Worm (Caenorhabditis elegans): ENCODE results near the gene unc-16.

The unc-16 gene

DNA sequence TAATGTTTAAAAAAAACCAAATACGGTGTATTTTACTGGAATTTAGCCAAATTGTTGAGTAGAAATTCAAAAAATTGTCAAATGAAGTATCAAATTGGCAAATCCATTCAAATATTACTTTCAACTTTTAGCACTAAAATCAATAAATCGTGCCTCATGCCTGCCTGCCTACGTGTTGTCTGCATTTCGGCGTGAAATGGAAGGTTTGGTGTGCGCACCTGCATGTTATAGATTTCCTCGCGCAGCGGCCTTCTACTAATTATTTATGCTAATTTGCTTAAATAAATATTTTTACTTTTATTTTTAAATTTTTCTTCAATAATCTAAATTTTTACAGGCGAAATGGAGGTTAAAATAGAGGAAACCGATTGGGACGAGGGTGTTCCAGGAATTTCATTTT, 17.2 kb upstream of the unc-16 start, which contains the start of gene ZK1098.2 (continued):
- no peak for TF ChIP-seq lin-54 (GFP tag; optimal IDR thresholded peaks at IDR 0.05)
- no peak for TF ChIP-seq ztf-3 (GFP tag; optimal IDR thresholded peaks at IDR 0.05)
- TF ChIP-seq F55B11.4 (tag; optimal IDR thresholded peaks at IDR 0.05; ENCODE audit: borderline replicate concordance, insufficient read depth): no peak
- TF ChIP-seq unc-130 (GFP tag; optimal IDR thresholded peaks at IDR 0.05): no peak
- TF ChIP-seq Y67H2A.10 (GFP tag; conservative IDR thresholded peaks at IDR 0.05): no peak
- no peak for TF ChIP-seq F49E8.2 (tag; optimal IDR thresholded peaks at IDR 0.05; ENCODE audit: insufficient read depth)
- no peak for TF ChIP-seq ets-4 (GFP tag; optimal IDR thresholded peaks at IDR 0.05)
- TF ChIP-seq B0336.3 (GFP tag; IDR thresholded peaks at IDR 0.05): no peak
- TF ChIP-seq F22D6.2 (tag; optimal IDR thresholded peaks at IDR 0.05): no peak
- no peak for TF ChIP-seq madf-3 (GFP tag; IDR thresholded peaks at IDR 0.05)

DNA sequence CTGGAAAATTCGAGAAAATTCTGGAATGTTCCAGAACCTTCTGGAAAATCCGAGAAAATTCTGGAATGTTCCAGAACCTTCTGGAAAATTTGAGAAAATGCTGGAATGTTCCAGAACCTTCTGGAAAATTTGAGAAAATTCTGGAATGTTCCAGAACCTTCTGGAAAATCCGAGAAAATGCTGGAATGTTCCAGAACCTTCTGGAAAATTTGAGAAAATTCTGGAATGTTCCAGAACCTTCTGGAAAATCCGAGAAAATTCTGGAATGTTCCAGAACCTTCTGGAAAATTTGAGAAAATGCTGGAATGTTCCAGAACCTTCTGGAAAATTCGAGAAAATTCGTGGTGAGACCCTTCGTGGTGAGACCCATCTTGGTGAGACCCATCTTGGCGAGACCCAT, 11.9 kb upstream of the unc-16 start:
- TF ChIP-seq dox-1 (GFP tag; IDR thresholded peaks at IDR 0.05): 0 out of 2 replicates have a peak, but pooled peaks have one; percentile 29
- TF ChIP-seq egrh-3 (GFP tag; IDR thresholded peaks at IDR 0.05): 0 out of 2 replicates have a peak, but pooled peaks have one; percentile 27
- peak; percentile 96 for TF ChIP-seq hsf-1 (GFP tag; IDR thresholded peaks at IDR 0.05)
- peak; percentile 19; the same call in 1 of the 2 replicates for TF ChIP-seq madf-6 (GFP tag; IDR thresholded peaks at IDR 0.05)
- TF ChIP-seq pbrm-1 (GFP tag; IDR thresholded peaks at IDR 0.05): peak; percentile 17; the same call in 1 of the 2 replicates
- TF ChIP-seq F33H1.4 (GFP tag; IDR thresholded peaks at IDR 0.05): peak; percentile 52

DNA sequence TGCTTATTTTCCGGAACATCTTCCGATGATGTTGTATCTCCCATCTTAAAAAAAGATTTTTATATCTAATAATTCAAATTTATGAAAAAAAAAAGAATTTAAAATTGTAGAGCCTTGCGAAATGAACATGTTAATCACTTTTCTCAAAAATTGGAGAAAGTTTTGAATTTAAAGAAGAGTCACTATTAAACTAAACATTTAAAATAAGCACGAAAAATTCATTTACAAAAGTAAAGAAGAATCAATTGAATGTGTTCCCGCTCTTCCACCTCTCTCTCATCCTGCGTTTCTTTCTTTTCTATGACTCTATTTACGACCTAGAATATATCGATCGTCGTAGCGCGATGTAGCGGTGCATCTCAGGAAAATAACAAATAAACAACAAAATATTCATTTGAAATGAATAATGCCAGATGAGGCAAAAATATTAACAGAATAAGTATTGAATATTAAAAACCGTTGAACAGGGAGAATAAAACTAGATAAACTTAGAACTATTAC, 7.4 kb upstream of the unc-16 start, which contains the start of gene ZK1098.3:
Gene ZK1098.3, minus strand, starts transcription at position 51 of the 501 bp plus-strand sequence.
- peak; percentile 27; the same call in 1 of the 2 replicates for TF ChIP-seq hmg-1.2 (GFP tag; IDR thresholded peaks at IDR 0.05)
- TF ChIP-seq attf-5 (GFP tag; optimal IDR thresholded peaks at IDR 0.05): peak; percentile 2
- TF ChIP-seq Y53F4B.3 (GFP tag; IDR thresholded peaks at IDR 0.05): no peak
- no peak for TF ChIP-seq madf-6 (GFP tag; IDR thresholded peaks at IDR 0.05)

DNA sequence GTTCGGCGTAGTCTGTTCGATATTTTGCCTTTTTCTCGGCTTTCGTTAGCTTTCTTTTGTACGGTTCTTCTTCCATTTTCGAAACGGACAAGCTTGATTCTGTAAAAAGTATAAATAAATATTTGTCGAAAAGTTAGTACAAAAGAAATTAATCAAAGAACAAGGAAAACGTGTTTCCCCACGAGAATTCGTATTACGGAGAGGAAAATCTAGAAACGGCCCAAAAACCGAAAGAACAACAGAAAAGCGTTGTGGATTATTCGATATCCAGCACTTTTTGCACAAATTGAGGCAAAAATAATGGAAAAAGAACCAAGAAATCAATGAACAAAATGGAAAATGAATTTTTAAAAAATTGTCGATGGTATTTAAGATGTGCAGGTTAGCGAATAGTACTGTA, 3.8 kb upstream of the unc-16 start, which contains the start of gene mut-7:
Gene mut-7, minus strand, starts transcription at position 101 of the 400 bp plus-strand sequence.
- TF ChIP-seq F39B2.1 (GFP tag; IDR thresholded peaks at IDR 0.05) (no peak), madf-6 (GFP tag; IDR thresholded peaks at IDR 0.05) (peak; percentile 37; the same call in 1 of the 2 replicates)

DNA sequence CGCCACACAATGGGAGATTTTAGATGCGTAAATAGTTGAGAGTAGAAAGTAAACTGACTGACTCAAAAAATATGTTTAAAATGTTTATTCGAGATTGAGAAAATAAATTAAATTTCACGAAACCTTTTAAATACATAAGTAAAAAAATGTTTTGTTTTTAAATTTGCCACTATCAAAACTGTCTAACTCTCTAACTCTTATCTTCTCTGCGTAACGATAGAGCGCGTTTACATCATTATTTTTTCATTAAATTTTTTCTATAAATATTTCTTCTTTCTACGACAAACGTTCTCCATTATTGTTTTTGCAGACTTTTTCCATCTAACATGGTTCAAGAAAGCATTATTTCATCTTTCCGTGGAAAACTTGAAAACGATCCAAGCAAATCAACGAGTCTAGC, 3.2 kb upstream of the unc-16 start, which contains the start of gene eif-2Balpha:
Gene eif-2Balpha, plus strand, starts transcription at position 304 of the 400 bp plus-strand sequence.
- TF ChIP-seq ztf-26 (tag; optimal IDR thresholded peaks at IDR 0.05) (no peak), attf-3 (GFP tag; conservative IDR thresholded peaks at IDR 0.05) (no peak), attf-5 (GFP tag; optimal IDR thresholded peaks at IDR 0.05) (peak; percentile 18), C06A6.2 (GFP tag; conservative IDR thresholded peaks at IDR 0.05) (no peak), lsl-1 (GFP tag; optimal IDR thresholded peaks at IDR 0.05) (peak; percentile 31), mcd-1 (GFP tag; IDR thresholded peaks at IDR 0.05) (peak; percentile 44; the same call in 1 of the 2 replicates), hmg-1.2 (GFP tag; IDR thresholded peaks at IDR 0.05) (peak; percentile 51; the same call in 1 of the 2 replicates)

DNA sequence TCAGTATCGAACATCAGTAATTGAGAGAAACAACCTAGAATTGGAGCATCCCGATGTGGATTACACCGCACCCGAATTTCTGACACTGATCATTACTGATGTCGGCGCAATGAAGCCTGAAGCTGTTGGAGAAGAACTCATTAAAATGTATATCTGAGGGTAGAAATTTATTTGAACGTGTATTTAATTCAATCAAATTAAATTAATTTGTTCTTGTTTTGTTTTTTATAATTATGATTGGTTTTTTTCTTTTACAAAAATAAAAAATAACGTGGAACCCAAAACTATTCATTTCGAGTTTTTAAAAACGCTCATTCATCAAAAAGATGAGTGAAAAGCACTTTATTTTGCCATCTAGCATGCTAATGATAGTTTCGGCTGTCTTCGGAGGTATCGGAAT, 1.9 kb upstream of the unc-16 start, which contains the start of gene ZK1098.9:
Gene ZK1098.9, plus strand, starts transcription at position 301 of the 400 bp plus-strand sequence.
- no peak for TF ChIP-seq snpc-3.4 (tag; optimal IDR thresholded peaks at IDR 0.05)
- TF ChIP-seq egl-44 (GFP tag; IDR thresholded peaks at IDR 0.05): no peak
- TF ChIP-seq B0035.1 (tag; optimal IDR thresholded peaks at IDR 0.05): no peak
- no peak for TF ChIP-seq ceh-58 (GFP tag; IDR thresholded peaks at IDR 0.05)
- TF ChIP-seq chd-7 (tag; optimal IDR thresholded peaks at IDR 0.05): no peak
- TF ChIP-seq K11D2.4 (GFP tag; IDR thresholded peaks at IDR 0.05): no peak
- no peak for TF ChIP-seq nhr-179 (tag; optimal IDR thresholded peaks at IDR 0.05)

All from whole organism, young adult.